Fruit fly (Drosophila melanogaster) whole organism, embryonic: ENCODE results near the gene CG6012.

Source experiments
- BEAF-32 ChIP-seq: fragments of 200-800 bp; sonication (Bioruptor generic); optimal IDR thresholded peaks from 3 replicates; lab custom pipeline; 2017; ENCODE audit warnings: missing biosample characterization, missing genetic modification characterization, mild to moderate bottlenecking, moderate library complexity, missing genetic modification reagents
- Bteb2 ChIP-seq: fragments of 200-800 bp; sonication (Bioruptor generic); optimal IDR thresholded peaks from 2 replicates; lab custom pipeline; 2016; ENCODE audit warnings: missing biosample characterization, missing genetic modification characterization
- CG1024 ChIP-seq: fragments of 200-800 bp; sonication (Bioruptor generic); IDR thresholded peaks from 2 replicates; pipeline ENCODE4 v1.3.6; 2022; ENCODE audit warnings: missing biosample characterization, missing genetic modification characterization
- CG12744 ChIP-seq: fragments of 200-800 bp; sonication (Bioruptor generic); optimal IDR thresholded peaks from 2 replicates; lab custom pipeline; 2016; ENCODE audit warnings: missing biosample characterization, missing genetic modification characterization
- CG13624 ChIP-seq: fragments of 200-800 bp; sonication (Bioruptor generic); optimal IDR thresholded peaks from 2 replicates; lab custom pipeline; 2016; ENCODE audit warnings: missing biosample characterization, missing genetic modification characterization
- CG14014 ChIP-seq: fragments of 200-800 bp; sonication (Bioruptor generic); IDR thresholded peaks from 2 replicates; pipeline ENCODE4 v1.3.6; 2022; ENCODE audit warnings: missing biosample characterization, missing genetic modification characterization
- CG16813 ChIP-seq: fragments of 200-800 bp; sonication (Bioruptor generic); IDR thresholded peaks from 3 replicates; pipeline ENCODE4 v1.3.6; 2022; ENCODE audit warnings: missing biosample characterization, missing genetic modification characterization; ENCODE audit not compliant: partially characterized antibody
- CG17328 ChIP-seq: fragments of 200-800 bp; sonication (Bioruptor generic); IDR thresholded peaks from 2 replicates; pipeline ENCODE4 v1.3.6; 2022; ENCODE audit warnings: missing biosample characterization, missing genetic modification characterization
- CG17361 ChIP-seq: fragments of 200-800 bp; sonication (Bioruptor generic); IDR thresholded peaks from 3 replicates; pipeline ENCODE4 v1.3.6; 2022; ENCODE audit warnings: missing biosample characterization, missing genetic modification characterization
- CG31224 ChIP-seq: fragments of 200-800 bp; sonication (Bioruptor generic); IDR thresholded peaks from 2 replicates; pipeline ENCODE4 v1.3.6; 2022; ENCODE audit warnings: missing biosample characterization, missing genetic modification characterization
- CG3726 ChIP-seq: fragments of 200-800 bp; sonication (Bioruptor generic); IDR thresholded peaks from 3 replicates; pipeline ENCODE4, ENCODE4 v1.3.6; 2022; ENCODE audit warnings: missing biosample characterization, missing genetic modification characterization
- CG3847 ChIP-seq: fragments of 200-800 bp; sonication (Bioruptor generic); IDR thresholded peaks from 2 replicates; pipeline ENCODE4 v1.3.6; 2022; ENCODE audit warnings: missing biosample characterization, missing genetic modification characterization
- CG42726 ChIP-seq: fragments of 200-800 bp; sonication (Bioruptor generic); IDR thresholded peaks from 2 replicates; pipeline ENCODE4 v1.3.6; 2022; ENCODE audit warnings: missing biosample characterization, missing genetic modification characterization; ENCODE audit not compliant: partially characterized antibody
- CG4282 ChIP-seq: fragments of 200-800 bp; sonication (Bioruptor generic); optimal IDR thresholded peaks from 2 replicates; lab custom pipeline; 2016; ENCODE audit warnings: missing biosample characterization, missing genetic modification characterization
- CG4328 ChIP-seq: fragments of 200-800 bp; sonication (Bioruptor generic); optimal IDR thresholded peaks from 3 replicates; lab custom pipeline; 2017; ENCODE audit warnings: missing biosample characterization, missing genetic modification reagents, missing genetic modification characterization
- CG5953 ChIP-seq: fragments of 200-800 bp; sonication (Bioruptor generic); IDR thresholded peaks from 2 replicates; pipeline ENCODE4 v1.3.6; 2022; ENCODE audit warnings: missing biosample characterization, missing genetic modification characterization
- CG7271 ChIP-seq: fragments of 200-800 bp; sonication (Bioruptor generic); optimal IDR thresholded peaks from 2 replicates; lab custom pipeline; 2018; ENCODE audit warnings: missing biosample characterization, mild to moderate bottlenecking, missing genetic modification characterization, moderate library complexity
- CG8478 ChIP-seq: fragments of >200 bp; optimal IDR thresholded peaks from 2 replicates; lab custom pipeline; 2018
- CG9876 ChIP-seq: fragments of 200-800 bp; sonication (Bioruptor generic); optimal IDR thresholded peaks from 2 replicates; lab custom pipeline; 2016; ENCODE audit warnings: missing biosample characterization, missing genetic modification characterization
- Chrac-16 ChIP-seq: fragments of 200-800 bp; sonication (Bioruptor generic); optimal IDR thresholded peaks from 3 replicates; lab custom pipeline; 2016; ENCODE audit warnings: missing biosample characterization, missing genetic modification characterization
- H2.0 ChIP-seq: fragments of 200-800 bp; sonication (Bioruptor generic); IDR thresholded peaks from 2 replicates; pipeline ENCODE4 v1.3.6; 2022; ENCODE audit warnings: missing biosample characterization, missing genetic modification characterization
- Hmr ChIP-seq: fragments of 200-800 bp; sonication (Bioruptor generic); optimal IDR thresholded peaks from 3 replicates; lab custom pipeline; 2017; ENCODE audit warnings: mild to moderate bottlenecking, missing biosample characterization, missing genetic modification reagents, missing genetic modification characterization
- Jarid2 ChIP-seq: fragments of 200-800 bp; sonication (Bioruptor generic); optimal IDR thresholded peaks from 3 replicates; lab custom pipeline; 2017; ENCODE audit warnings: mild to moderate bottlenecking, missing biosample characterization, missing genetic modification reagents, missing genetic modification characterization
- Lpt ChIP-seq: fragments of >200 bp; optimal IDR thresholded peaks from 2 replicates; lab custom pipeline; 2018; ENCODE audit warnings: missing biosample characterization, missing genetic modification characterization
- MTF-1 ChIP-seq: fragments of 200-800 bp; sonication (Bioruptor generic); optimal IDR thresholded peaks from 2 replicates; lab custom pipeline; 2018; ENCODE audit warnings: missing biosample characterization, mild to moderate bottlenecking, missing genetic modification characterization, borderline replicate concordance
- NC2β ChIP-seq: fragments of 200-800 bp; sonication (Bioruptor generic); optimal IDR thresholded peaks from 2 replicates; lab custom pipeline; 2016; ENCODE audit warnings: missing biosample characterization, missing genetic modification characterization
- NFAT ChIP-seq: fragments of 200-800 bp; sonication (Bioruptor generic); IDR thresholded peaks from 2 replicates; pipeline ENCODE4 v1.3.6; 2022; ENCODE audit warnings: missing biosample characterization, missing genetic modification characterization
- NK7.1 ChIP-seq: fragments of 200-800 bp; sonication (Bioruptor generic); optimal IDR thresholded peaks from 3 replicates; lab custom pipeline; 2016; ENCODE audit warnings: missing biosample characterization, missing genetic modification characterization
- Oaz ChIP-seq: fragments of 200-800 bp; sonication (Bioruptor generic); IDR thresholded peaks from 2 replicates; pipeline ENCODE4 v1.3.6; 2022; ENCODE audit warnings: missing biosample characterization, missing genetic modification characterization
- Six4 ChIP-seq: fragments of 200-800 bp; sonication (Bioruptor generic); optimal IDR thresholded peaks from 2 replicates; lab custom pipeline; 2016; ENCODE audit warnings: missing biosample characterization, missing genetic modification characterization
- ap ChIP-seq: fragments of 200-800 bp; sonication (Bioruptor generic); IDR thresholded peaks from 2 replicates; pipeline ENCODE4 v1.3.6; 2022; ENCODE audit warnings: missing biosample characterization, missing genetic modification characterization
- ara ChIP-seq: fragments of 200-800 bp; sonication (Bioruptor generic); IDR thresholded peaks from 2 replicates; pipeline ENCODE4 v1.3.6; 2022; ENCODE audit warnings: missing biosample characterization, missing genetic modification characterization
- bab2 ChIP-seq: fragments of 200-800 bp; sonication (Bioruptor generic); optimal IDR thresholded peaks from 2 replicates; lab custom pipeline; 2016; ENCODE audit warnings: missing biosample characterization, missing genetic modification characterization
- dm ChIP-seq: fragments of 200-800 bp; sonication (Bioruptor generic); optimal IDR thresholded peaks from 3 replicates; lab custom pipeline; 2016; ENCODE audit warnings: missing biosample characterization, missing genetic modification characterization
- en ChIP-seq: fragments of 200-800 bp; sonication (Bioruptor generic); optimal IDR thresholded peaks from 2 replicates; lab custom pipeline; 2016; ENCODE audit warnings: missing biosample characterization, missing genetic modification characterization
- ewg ChIP-seq: fragments of 200-800 bp; sonication (Bioruptor generic); optimal IDR thresholded peaks from 3 replicates; lab custom pipeline; 2017; ENCODE audit warnings: mild to moderate bottlenecking, missing biosample characterization, missing genetic modification reagents, missing genetic modification characterization
- h ChIP-seq: fragments of >200 bp; optimal IDR thresholded peaks from 2 replicates; lab custom pipeline; 2017
- ken ChIP-seq: fragments of 200-800 bp; sonication (Bioruptor generic); IDR thresholded peaks from 3 replicates; pipeline ENCODE4 v1.3.6; 2022; ENCODE audit warnings: missing biosample characterization, missing genetic modification characterization
- nmo ChIP-seq: fragments of 200-800 bp; sonication (Bioruptor generic); optimal IDR thresholded peaks from 2 replicates; lab custom pipeline; 2018; ENCODE audit warnings: missing biosample characterization, mild to moderate bottlenecking, missing genetic modification characterization, moderate library complexity
- p53 ChIP-seq: fragments of 200-800 bp; sonication (Bioruptor generic); optimal IDR thresholded peaks from 2 replicates; lab custom pipeline; 2016; ENCODE audit warnings: missing biosample characterization, missing genetic modification characterization
- pan ChIP-seq, 4 experiments: fragments of >200 bp in 3 of 4; fragments of 200-800 bp in 1 of 4; sonication (Bioruptor generic) in 1 of 4; optimal IDR thresholded peaks in 3 of 4; IDR thresholded peaks in 1 of 4; 2 replicates each; pipeline versions ENCODE4 v1.3.6 to Lab custom; 2017 to 2022; ENCODE audit warnings: missing biosample characterization in 2 of 4, missing genetic modification characterization in 2 of 4, mixed read lengths in 1 of 4
- pb ChIP-seq: fragments of 200-800 bp; sonication (Bioruptor generic); optimal IDR thresholded peaks from 3 replicates; lab custom pipeline; 2016; ENCODE audit warnings: missing biosample characterization, missing genetic modification characterization
- pros ChIP-seq: fragments of 200-800 bp; sonication (Bioruptor generic); optimal IDR thresholded peaks from 3 replicates; lab custom pipeline; 2019; ENCODE audit warnings: missing biosample characterization, mild to moderate bottlenecking, missing genetic modification characterization, moderate library complexity
- pum ChIP-seq: fragments of 200-800 bp; sonication (Bioruptor generic); optimal IDR thresholded peaks from 2 replicates; lab custom pipeline; 2016; ENCODE audit warnings: missing biosample characterization, missing genetic modification characterization
- shn ChIP-seq: fragments of 200-800 bp; sonication (Bioruptor generic); optimal IDR thresholded peaks from 3 replicates; lab custom pipeline; 2016; ENCODE audit warnings: missing biosample characterization, missing genetic modification characterization
- sisA ChIP-seq: fragments of 200-800 bp; sonication (Bioruptor generic); IDR thresholded peaks from 2 replicates; pipeline ENCODE4 v1.3.6; 2022; ENCODE audit warnings: missing biosample characterization, missing genetic modification characterization
- stc ChIP-seq: fragments of 200-800 bp; sonication (Bioruptor generic); IDR thresholded peaks from 2 replicates; pipeline ENCODE4 v1.3.6; 2022; ENCODE audit warnings: missing biosample characterization, missing genetic modification characterization
- tap ChIP-seq: fragments of 200-800 bp; optimal IDR thresholded peaks from 3 replicates; lab custom pipeline; 2019; ENCODE audit warnings: missing biosample characterization, mild to moderate bottlenecking, missing genetic modification characterization, moderate library complexity
- toy ChIP-seq: fragments of 200-800 bp; sonication (Bioruptor generic); IDR thresholded peaks from 2 replicates; pipeline ENCODE4 v1.3.6; 2022; ENCODE audit warnings: missing biosample characterization, missing genetic modification characterization
- tup ChIP-seq: fragments of 200-800 bp; sonication (Bioruptor generic); optimal IDR thresholded peaks from 2 replicates; lab custom pipeline; 2016; ENCODE audit warnings: missing biosample characterization, mild to moderate bottlenecking, missing genetic modification characterization, moderate library complexity

CG6012 gene

DNA sequence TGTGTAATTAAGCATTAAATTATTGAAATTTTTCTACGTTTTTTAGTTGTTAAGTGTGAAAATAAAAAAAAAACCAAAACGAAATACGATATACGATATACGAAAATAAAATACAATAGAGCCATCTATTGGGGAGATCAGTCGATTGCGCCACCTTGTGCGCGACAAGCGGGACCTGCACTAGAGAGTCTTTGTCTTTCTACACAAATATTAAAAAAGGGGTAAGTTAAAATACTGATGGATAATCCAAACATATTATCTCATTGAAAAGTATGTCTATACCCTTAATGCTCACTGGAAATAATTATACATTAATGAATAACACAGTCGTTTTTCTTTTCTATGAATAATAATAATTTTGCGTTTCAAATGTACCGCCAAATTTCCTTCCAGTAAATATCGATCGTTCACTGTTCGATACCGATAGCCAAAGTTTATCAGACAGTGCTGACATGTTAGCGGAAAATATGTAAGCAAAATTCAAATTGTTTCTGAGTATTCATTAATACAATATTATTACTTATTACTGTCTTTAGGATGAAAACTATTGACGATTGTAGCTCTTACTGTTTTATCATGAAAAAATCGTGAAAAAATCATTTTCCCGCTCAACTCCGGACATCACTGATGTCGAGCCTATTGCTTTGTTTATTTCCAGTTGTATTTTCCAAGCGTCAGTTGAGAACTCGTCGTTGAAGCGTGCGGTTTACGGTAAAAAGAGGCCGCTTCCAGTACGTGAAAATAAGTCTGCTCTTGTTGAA is 45.1 kb downstream of the CG6012 start, which contains the start of gene mdy (continued):
- TF ChIP-seq BEAF-32 (GFP tag; lab: Kevin White, UChicago): peak; percentile 56
- TF ChIP-seq CG9876 (GFP tag; lab: Kevin White, UChicago): peak; percentile 26
- TF ChIP-seq toy (GFP tag; lab: Robert Waterston, UW): no peak
- TF ChIP-seq H2.0 (GFP tag; lab: Robert Waterston, UW): peak; percentile 62
- TF ChIP-seq pan (optimal IDR thresholded peaks at IDR 0.05; lab: Kevin White, UChicago): no peak
- TF ChIP-seq pan (GFP tag; optimal IDR thresholded peaks at IDR 0.05 in 1 of 2, IDR thresholded peaks at IDR 0.05 in 1 of 2): peak in 1 of 2 experiments; percentile 50
- TF ChIP-seq CG16813 (GFP tag; lab: Robert Waterston, UW): peak; percentile 52; the same call in 2 of the 3 replicates
- TF ChIP-seq CG7271 (tag; lab: Kevin White, UChicago): no peak
- peak; percentile 9 for TF ChIP-seq CG4282 (GFP tag; lab: Kevin White, UChicago)
- peak; percentile 37 for TF ChIP-seq NC2β
- TF ChIP-seq CG17328 (GFP tag; lab: Robert Waterston, UW): peak; percentile 35
- TF ChIP-seq dm: no peak
- peak; percentile 38; the same call in 1 of the 2 replicates for TF ChIP-seq CG31224 (GFP tag; lab: Robert Waterston, UW)
- no peak for TF ChIP-seq Jarid2 (GFP tag; lab: Kevin White, UChicago)
- TF ChIP-seq en (GFP tag; lab: Kevin White, UChicago): no peak
- peak; percentile 0 for TF ChIP-seq CG4328 (GFP tag; lab: Kevin White, UChicago)
- no peak for TF ChIP-seq pros (GFP tag; lab: Kevin White, UChicago)
- TF ChIP-seq NFAT (GFP tag; lab: Robert Waterston, UW): peak; percentile 86
- TF ChIP-seq ewg (GFP tag; lab: Kevin White, UChicago): no peak
- peak; percentile 50; the same call in 1 of the 2 replicates for TF ChIP-seq CG3847 (GFP tag; lab: Robert Waterston, UW)
- TF ChIP-seq shn: peak; percentile 17
- peak; percentile 33 for TF ChIP-seq Six4
- TF ChIP-seq h: no peak
- TF ChIP-seq pb (GFP tag; lab: Kevin White, UChicago): peak; percentile 39
- TF ChIP-seq Hmr: peak; percentile 58
- TF ChIP-seq CG3726 (GFP tag; lab: Robert Waterston, UW): 0 out of 3 replicates have a peak, but pooled peaks have one; percentile 9
- TF ChIP-seq ken (GFP tag; lab: Robert Waterston, UW): peak; percentile 60; the same call in 1 of the 3 replicates
- TF ChIP-seq p53 (GFP tag; lab: Kevin White, UChicago): no peak
- peak; percentile 62 for TF ChIP-seq sisA (GFP tag; lab: Robert Waterston, UW)
- TF ChIP-seq tap (tag; lab: Kevin White, UChicago): no peak
- TF ChIP-seq CG13624 (GFP tag; lab: Kevin White, UChicago): no peak
- no peak for TF ChIP-seq CG5953 (GFP tag; lab: Robert Waterston, UW)
- peak; percentile 2 for TF ChIP-seq pum (GFP tag; lab: Kevin White, UChicago)
- TF ChIP-seq Chrac-16 (GFP tag; lab: Kevin White, UChicago): peak; percentile 69
- TF ChIP-seq bab2 (GFP tag; lab: Kevin White, UChicago): peak; percentile 63
- TF ChIP-seq NK7.1: no peak
- TF ChIP-seq CG1024 (GFP tag; lab: Robert Waterston, UW): peak; percentile 27; the same call in 1 of the 2 replicates
- TF ChIP-seq CG17361: peak; percentile 70; the same call in 2 of the 3 replicates
- TF ChIP-seq ara: peak; percentile 64
- 0 out of 2 replicates have a peak, but pooled peaks have one; percentile 5 for TF ChIP-seq stc (GFP tag; lab: Robert Waterston, UW)
- TF ChIP-seq CG12744 (GFP tag; lab: Kevin White, UChicago): peak; percentile 13
- no peak for TF ChIP-seq CG8478 (lab: Kevin White, UChicago)
- TF ChIP-seq tup (GFP tag; lab: Kevin White, UChicago): peak; percentile 29
- TF ChIP-seq Lpt: no peak
- peak; percentile 47 for TF ChIP-seq Bteb2 (GFP tag; lab: Kevin White, UChicago)
- TF ChIP-seq nmo (GFP tag; lab: Kevin White, UChicago): peak; percentile 57
- TF ChIP-seq Oaz (GFP tag; lab: Robert Waterston, UW): 0 out of 2 replicates have a peak, but pooled peaks have one; percentile 12
- TF ChIP-seq CG42726 (GFP tag; lab: Robert Waterston, UW): 0 out of 2 replicates have a peak, but pooled peaks have one; percentile 29
- peak; percentile 31 for TF ChIP-seq MTF-1
- peak; percentile 70 for TF ChIP-seq CG14014 (GFP tag; lab: Robert Waterston, UW)
- TF ChIP-seq ap: 0 out of 2 replicates have a peak, but pooled peaks have one; percentile 27
